Fruit fly (Drosophila melanogaster) whole organism, embryonic: ENCODE measurements around the gene scaf6.

ENCODE experiments used
- CG10321 ChIP-seq: fragments of 200-800 bp; sonication (Bioruptor generic); IDR thresholded peaks from 2 replicates; pipeline ENCODE4 v1.3.6; 2022; ENCODE audit warnings: missing biosample characterization, missing genetic modification characterization
- CG11504 ChIP-seq: fragments of 200-800 bp; sonication (Bioruptor generic); optimal IDR thresholded peaks from 3 replicates; lab custom pipeline; 2019; ENCODE audit warnings: missing biosample characterization, mild to moderate bottlenecking, missing genetic modification characterization, moderate library complexity
- CG13296 ChIP-seq: fragments of 200-800 bp; sonication (Bioruptor generic); optimal IDR thresholded peaks from 3 replicates; lab custom pipeline; 2018; ENCODE audit warnings: missing biosample characterization, mild to moderate bottlenecking, missing genetic modification characterization
- CG14860 ChIP-seq: fragments of 200-800 bp; sonication (Bioruptor generic); IDR thresholded peaks from 3 replicates; pipeline ENCODE4 v1.3.6; 2022; ENCODE audit warnings: missing biosample characterization, missing genetic modification characterization; ENCODE audit not compliant: partially characterized antibody
- CG15514 ChIP-seq: fragments of 200-800 bp; sonication (Bioruptor generic); optimal IDR thresholded peaks from 3 replicates; lab custom pipeline; 2017; ENCODE audit warnings: missing biosample characterization, missing genetic modification characterization, mild to moderate bottlenecking, moderate library complexity, missing genetic modification reagents
- CG1647 ChIP-seq: fragments of 200-800 bp; sonication (Bioruptor generic); optimal IDR thresholded peaks from 3 replicates; lab custom pipeline; 2016; ENCODE audit warnings: missing biosample characterization, missing genetic modification characterization
- CG17612 ChIP-seq: fragments of 200-800 bp; sonication (Bioruptor generic); IDR thresholded peaks from 2 replicates; pipeline ENCODE4 v1.3.6; 2022; ENCODE audit warnings: missing biosample characterization, missing genetic modification characterization
- CG32767 ChIP-seq: fragments of 200-800 bp; sonication (Bioruptor generic); IDR thresholded peaks from 2 replicates; pipeline ENCODE4 v1.3.6; 2022; ENCODE audit warnings: missing biosample characterization, missing genetic modification characterization
- CG4854 ChIP-seq: fragments of 200-800 bp; sonication (Bioruptor generic); optimal IDR thresholded peaks from 2 replicates; lab custom pipeline; 2016; ENCODE audit warnings: missing biosample characterization, missing genetic modification characterization, inconsistent platforms
- CG6791 ChIP-seq: fragments of 200-800 bp; sonication (Bioruptor generic); IDR thresholded peaks from 3 replicates; pipeline ENCODE4 v1.3.6; 2022; ENCODE audit warnings: missing biosample characterization, missing genetic modification characterization; ENCODE audit not compliant: partially characterized antibody
- CG8281 ChIP-seq: fragments of 200-800 bp; sonication (Bioruptor generic); optimal IDR thresholded peaks from 2 replicates; lab custom pipeline; 2018; ENCODE audit warnings: missing biosample characterization, mild to moderate bottlenecking, missing genetic modification characterization, moderate library complexity
- CG8359 ChIP-seq: fragments of 200-800 bp; sonication (Bioruptor generic); optimal IDR thresholded peaks from 2 replicates; lab custom pipeline; 2017; ENCODE audit warnings: missing biosample characterization, mild to moderate bottlenecking, missing genetic modification characterization, borderline replicate concordance
- CG8765 ChIP-seq: fragments of 200-800 bp; sonication (Bioruptor generic); IDR thresholded peaks from 2 replicates; pipeline ENCODE4 v1.3.6; 2022; ENCODE audit warnings: missing biosample characterization, missing genetic modification characterization
- Ets97D ChIP-seq: fragments of 200-800 bp; sonication (Bioruptor generic); optimal IDR thresholded peaks from 3 replicates; lab custom pipeline; 2016; ENCODE audit warnings: missing biosample characterization, missing genetic modification characterization
- Fer2 ChIP-seq: fragments of 200-800 bp; sonication (Bioruptor generic); optimal IDR thresholded peaks from 2 replicates; lab custom pipeline; 2018; ENCODE audit warnings: missing biosample characterization, mild to moderate bottlenecking, missing genetic modification characterization, moderate library complexity
- GATAe ChIP-seq: fragments of 200-800 bp; sonication (Bioruptor generic); conservative IDR thresholded peaks from 2 replicates; pipeline ENCODE4 v1.3.6; 2022; ENCODE audit warnings: missing biosample characterization, missing genetic modification characterization
- MESR4 ChIP-seq: fragments of 200-800 bp; sonication (Bioruptor generic); optimal IDR thresholded peaks from 2 replicates; lab custom pipeline; 2018; ENCODE audit warnings: missing biosample characterization, mild to moderate bottlenecking, missing genetic modification characterization, moderate library complexity
- Med ChIP-seq: fragments of 200-800 bp; sonication (Bioruptor generic); peaks from one replicate; lab custom pipeline; 2016; ENCODE audit warnings: missing biosample characterization, missing genetic modification characterization, mild to moderate bottlenecking, inconsistent platforms, moderate library complexity
- NC2β ChIP-seq: fragments of 200-800 bp; sonication (Bioruptor generic); optimal IDR thresholded peaks from 2 replicates; lab custom pipeline; 2016; ENCODE audit warnings: missing biosample characterization, missing genetic modification characterization
- NFAT ChIP-seq: fragments of 200-800 bp; sonication (Bioruptor generic); IDR thresholded peaks from 2 replicates; pipeline ENCODE4 v1.3.6; 2022; ENCODE audit warnings: missing biosample characterization, missing genetic modification characterization
- Side ChIP-seq: fragments of 200-800 bp; sonication (Bioruptor generic); optimal IDR thresholded peaks from 2 replicates; lab custom pipeline; 2016; ENCODE audit warnings: missing biosample characterization, missing genetic modification characterization
- Usf ChIP-seq: fragments of 200-800 bp; sonication (Bioruptor generic); optimal IDR thresholded peaks from 2 replicates; lab custom pipeline; 2017; ENCODE audit warnings: missing genotype, missing biosample characterization, missing genetic modification characterization
- ci ChIP-seq: fragments of 200-800 bp; sonication (Bioruptor generic); IDR thresholded peaks from 3 replicates; pipeline ENCODE4 v1.3.6; 2022; ENCODE audit warnings: missing biosample characterization, missing genetic modification characterization
- crp ChIP-seq, 2 experiments: fragments of 200-800 bp; sonication (Bioruptor generic); optimal IDR thresholded peaks; 2 replicates in 1 of 2; 3 replicates in 1 of 2; lab custom pipeline; 2017; ENCODE audit warnings: missing biosample characterization in 2 of 2, missing genetic modification characterization in 2 of 2, mild to moderate bottlenecking in 1 of 2, moderate library complexity in 1 of 2
- disco-r ChIP-seq: fragments of 200-800 bp; sonication (Bioruptor generic); optimal IDR thresholded peaks from 2 replicates; lab custom pipeline; 2016; ENCODE audit warnings: missing biosample characterization, missing genetic modification characterization
- her ChIP-seq: fragments of 200-800 bp; sonication (Bioruptor generic); optimal IDR thresholded peaks from 2 replicates; lab custom pipeline; 2016; ENCODE audit warnings: missing biosample characterization, missing genetic modification characterization
- inv ChIP-seq: fragments of 200-800 bp; sonication (Bioruptor generic); IDR thresholded peaks from 2 replicates; pipeline ENCODE4 v1.3.6; 2022; ENCODE audit warnings: missing biosample characterization, missing genetic modification characterization; ENCODE audit not compliant: partially characterized antibody
- jigr1 ChIP-seq: fragments of 200-800 bp; sonication (Bioruptor generic); IDR thresholded peaks from 3 replicates; pipeline ENCODE4 v1.3.6; 2022; ENCODE audit warnings: missing biosample characterization, missing genetic modification characterization
- lola ChIP-seq, 3 experiments: fragments of >200 bp in 2 of 3; fragments of 200-800 bp in 1 of 3; sonication (Bioruptor generic) in 1 of 3; optimal IDR thresholded peaks; 2 replicates each; lab custom pipeline; 2017 to 2019; ENCODE audit warnings: missing biosample characterization in 3 of 3, missing genetic modification characterization in 3 of 3, mild to moderate bottlenecking in 1 of 3, moderate library complexity in 1 of 3
- sima ChIP-seq: fragments of 200-800 bp; sonication (Bioruptor generic); optimal IDR thresholded peaks from 2 replicates; lab custom pipeline; 2016; ENCODE audit warnings: missing biosample characterization, missing genetic modification characterization
- sob ChIP-seq: fragments of 200-800 bp; sonication (Bioruptor generic); IDR thresholded peaks from 2 replicates; pipeline ENCODE4 v1.3.6; 2022; ENCODE audit warnings: missing biosample characterization, missing genetic modification characterization
- stwl ChIP-seq: fragments of 200-800 bp; sonication (Bioruptor generic); optimal IDR thresholded peaks from 3 replicates; lab custom pipeline; 2018; ENCODE audit warnings: missing biosample characterization, mild to moderate bottlenecking, missing genetic modification characterization, moderate library complexity
- sug ChIP-seq: fragments of 200-800 bp; optimal IDR thresholded peaks from 2 replicates; lab custom pipeline; 2019; ENCODE audit warnings: missing biosample characterization, mild to moderate bottlenecking, missing genetic modification characterization, moderate library complexity
- tna ChIP-seq: fragments of 200-800 bp; sonication (Bioruptor generic); IDR thresholded peaks from 2 replicates; pipeline ENCODE4 v1.3.6; 2022; ENCODE audit warnings: missing biosample characterization, missing genetic modification characterization; ENCODE audit not compliant: partially characterized antibody
- ttk ChIP-seq: fragments of 200-800 bp; sonication (Bioruptor generic); IDR thresholded peaks from 2 replicates; pipeline ENCODE4 v2.1.2; 2022; ENCODE audit warnings: missing biosample characterization, missing genetic modification characterization
- tx ChIP-seq: fragments of 200-800 bp; sonication (Bioruptor generic); optimal IDR thresholded peaks from 2 replicates; lab custom pipeline; 2016; ENCODE audit warnings: missing biosample characterization, missing genetic modification characterization
- unpg ChIP-seq: fragments of 200-800 bp; sonication (Bioruptor generic); optimal IDR thresholded peaks from 3 replicates; lab custom pipeline; 2018; ENCODE audit warnings: missing biosample characterization, mild to moderate bottlenecking, missing genetic modification characterization, moderate library complexity
- vfl ChIP-seq: fragments of 200-800 bp; sonication (Bioruptor generic); optimal IDR thresholded peaks from 2 replicates; lab custom pipeline; 2016; ENCODE audit warnings: missing biosample characterization, missing genetic modification characterization
- yki ChIP-seq: fragments of >200 bp; optimal IDR thresholded peaks from 3 replicates; lab custom pipeline; 2018

scaf6 gene

dm6 chr3L:17024095-17024639 is 18.2 kb downstream of the scaf6 start, which contains the start of gene Fit2 (continued):
- TF ChIP-seq stwl (tag; lab: Kevin White, UChicago), result peak; percentile 71
- TF ChIP-seq CG32767 (GFP tag; lab: Robert Waterston, UW), result no peak
- no peak for TF ChIP-seq disco-r (GFP tag; lab: Kevin White, UChicago)
- TF ChIP-seq CG6791, result peak; percentile 99
- TF ChIP-seq CG4854 (GFP tag; lab: Kevin White, UChicago), result no peak
- no peak for TF ChIP-seq jigr1 (GFP tag; lab: Robert Waterston, UW)
- TF ChIP-seq NFAT (GFP tag; lab: Robert Waterston, UW), result no peak
- peak in 1 of 2 experiments; percentile 49 for TF ChIP-seq crp (GFP tag; optimal IDR thresholded peaks at IDR 0.05; lab: Kevin White, UChicago)
- TF ChIP-seq NC2β (GFP tag; lab: Kevin White, UChicago), result no peak
- TF ChIP-seq sima (GFP tag; lab: Kevin White, UChicago), result no peak
- no peak for TF ChIP-seq ci
- no peak for TF ChIP-seq CG8281
- TF ChIP-seq lola (GFP tag; optimal IDR thresholded peaks at IDR 0.05; lab: Kevin White, UChicago), result no peak
- TF ChIP-seq unpg, result no peak
- TF ChIP-seq CG8765 (GFP tag; lab: Robert Waterston, UW), result no peak
- TF ChIP-seq inv, result peak; percentile 87
- no peak for TF ChIP-seq CG10321
- no peak for TF ChIP-seq yki
- TF ChIP-seq tx (GFP tag; lab: Kevin White, UChicago), result peak; percentile 20
- no peak for TF ChIP-seq vfl (GFP tag; lab: Kevin White, UChicago)
- no peak for TF ChIP-seq ttk
- no peak for TF ChIP-seq Side
- TF ChIP-seq CG11504, result no peak
- peak; percentile 49 for TF ChIP-seq CG15514 (GFP tag; lab: Kevin White, UChicago)
- no peak for TF ChIP-seq her (GFP tag; lab: Kevin White, UChicago)
- peak; percentile 99 for TF ChIP-seq CG14860 (GFP tag; lab: Robert Waterston, UW)
- TF ChIP-seq Fer2 (tag; lab: Kevin White, UChicago), result no peak
- TF ChIP-seq CG8359 (GFP tag; lab: Kevin White, UChicago), result no peak
- TF ChIP-seq MESR4 (GFP tag; lab: Kevin White, UChicago), result peak; percentile 62
- TF ChIP-seq sug (tag; lab: Kevin White, UChicago), result no peak
- no peak for TF ChIP-seq Usf
- no peak for TF ChIP-seq CG1647 (GFP tag; lab: Kevin White, UChicago)
- TF ChIP-seq, all 482 proteins: peak for 55

dm6 chr3L:17023641-17024040 is 18.7 kb downstream of the scaf6 start, which contains the start of gene a10:
Gene a10 (minus strand): TSS chr3L:17023741.
- TF ChIP-seq tna (GFP tag; lab: Robert Waterston, UW) (no peak), Med (GFP tag; lab: Kevin White, UChicago) (peak; percentile 17), CG13296 (GFP tag; lab: Kevin White, UChicago) (no peak), GATAe (GFP tag; lab: Robert Waterston, UW) (no peak), sob (GFP tag; lab: Robert Waterston, UW) (no peak), Ets97D (GFP tag; lab: Kevin White, UChicago) (no peak), CG17612 (GFP tag; lab: Robert Waterston, UW) (no peak)
- TF ChIP-seq, all 482 proteins: peak for 1
